Fruit fly (Drosophila melanogaster) whole organism, pupa: Measurements from ENCODE around the gene htl.

Source experiments
- CG32121 ChIP-seq: fragments of 200-800 bp; sonication (Bioruptor generic); IDR thresholded peaks from 2 replicates; pipeline ENCODE4 v1.3.6; 2022; ENCODE audit warnings: missing biosample characterization, missing genetic modification characterization
- CG8301 ChIP-seq: fragments of 200-800 bp; sonication (Bioruptor generic); optimal IDR thresholded peaks from 2 replicates; lab custom pipeline; 2018; ENCODE audit warnings: missing biosample characterization, mild to moderate bottlenecking, missing genetic modification characterization
- Ets98B ChIP-seq: fragments of 200-800 bp; sonication (Bioruptor generic); IDR thresholded peaks from 2 replicates; pipeline ENCODE4 v1.3.6; 2022; ENCODE audit warnings: missing biosample characterization, missing genetic modification characterization
- fd96Ca ChIP-seq: fragments of 200-800 bp; sonication (Bioruptor generic); IDR thresholded peaks from 3 replicates; pipeline ENCODE4 v1.3.6; 2022; ENCODE audit warnings: missing biosample characterization, missing genetic modification characterization
- gl ChIP-seq: fragments of 200-800 bp; sonication (Bioruptor generic); optimal IDR thresholded peaks from 2 replicates; lab custom pipeline; 2018; ENCODE audit warnings: missing biosample characterization, mild to moderate bottlenecking, missing genetic modification characterization

htl gene

dm6 chr3R:18004698-18005097, 48.1 kb downstream of the htl start:
- TF ChIP-seq fd96Ca = no peak
- TF ChIP-seq Ets98B = peak; percentile 33; the same call in 1 of the 2 replicates
- TF ChIP-seq CG32121 (GFP tag; lab: Robert Waterston, UW) = peak; percentile 75
- TF ChIP-seq CG8301 (tag; lab: Kevin White, UChicago) = no peak
- no peak for TF ChIP-seq gl (tag; lab: Kevin White, UChicago)
